Worm (Caenorhabditis elegans): ENCODE measurements around the gene W03A5.2.

The W03A5.2 gene

ce11 chrIII:5395746-5396145 is 10.1 kb upstream of the W03A5.2 start:
- TF ChIP-seq hmg-11 (tag; optimal IDR thresholded peaks at IDR 0.05) = no peak

DNA sequence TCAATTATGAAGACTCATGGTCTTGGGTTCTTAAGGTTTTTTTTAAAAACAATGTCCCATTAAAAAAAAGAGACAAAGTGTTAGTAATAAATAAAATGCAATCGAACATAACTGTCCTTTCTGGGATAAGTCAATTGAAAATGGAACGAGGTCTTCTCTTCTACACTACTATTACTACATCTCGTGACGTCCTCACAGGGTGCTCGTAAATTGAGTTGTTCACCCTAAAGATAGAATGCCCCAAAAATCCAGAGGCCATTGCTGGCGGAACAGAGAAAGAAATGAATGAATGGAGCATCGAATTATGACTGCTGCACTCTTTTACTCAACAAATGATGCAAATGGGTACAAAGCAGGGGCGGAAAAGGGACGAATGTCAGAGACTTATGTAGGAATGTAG is 3.4 kb upstream of the W03A5.2 start:
- no peak for TF ChIP-seq sea-2 (GFP tag; optimal IDR thresholded peaks at IDR 0.05)
- TF ChIP-seq nhr-12 (tag; optimal IDR thresholded peaks at IDR 0.05) = no peak
- TF ChIP-seq nhr-28 (tag; optimal IDR thresholded peaks at IDR 0.05) = no peak
- no peak for TF ChIP-seq unc-62 (GFP tag; optimal IDR thresholded peaks at IDR 0.05)
- no peak for TF ChIP-seq elt-1 (tag; optimal IDR thresholded peaks at IDR 0.05)
- no peak for TF ChIP-seq nhr-67 (tag; optimal IDR thresholded peaks at IDR 0.05)
- no peak for TF ChIP-seq snpc-4 (tag; optimal IDR thresholded peaks at IDR 0.05)
- no peak for TF ChIP-seq nfya-1 (tag; optimal IDR thresholded peaks at IDR 0.05; ENCODE audit: insufficient read depth)
- no peak for TF ChIP-seq tbx-2 (tag; optimal IDR thresholded peaks at IDR 0.05)

DNA sequence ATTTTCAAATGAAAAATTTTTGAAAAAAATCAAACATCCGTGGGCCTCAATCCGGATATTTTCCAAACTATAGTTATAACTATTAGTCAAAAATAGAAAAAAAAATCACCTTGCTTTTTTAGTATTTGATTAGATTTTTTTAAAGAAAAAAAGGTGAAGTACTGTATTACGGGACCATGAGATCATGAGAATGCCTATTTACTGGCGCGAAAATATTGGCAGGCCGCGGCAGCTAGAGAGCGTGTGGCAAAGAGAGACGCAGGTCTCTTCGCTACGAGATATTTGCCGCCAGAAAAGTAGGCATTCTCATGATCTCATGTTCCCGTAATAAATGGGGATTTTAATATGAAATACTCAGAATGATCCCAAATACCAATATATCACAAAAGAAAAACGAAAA is 836 bp upstream of the W03A5.2 start:
- TF ChIP-seq fos-1 (tag; optimal IDR thresholded peaks at IDR 0.05) = no peak
- no peak for TF ChIP-seq aly-2 (tag; optimal IDR thresholded peaks at IDR 0.05)
- no peak for TF ChIP-seq lin-15B (tag; optimal IDR thresholded peaks at IDR 0.05)
- no peak for TF ChIP-seq jun-1 (tag; optimal IDR thresholded peaks at IDR 0.05)
- TF ChIP-seq unc-39 (tag; optimal IDR thresholded peaks at IDR 0.05) = no peak
- no peak for TF ChIP-seq pha-4 (tag; optimal IDR thresholded peaks at IDR 0.05)
- no peak for TF ChIP-seq hmg-11 (tag; optimal IDR thresholded peaks at IDR 0.05)
- no peak for TF ChIP-seq R02D3.7 (tag; optimal IDR thresholded peaks at IDR 0.05)
- TF ChIP-seq ZK546.5 (tag; optimal IDR thresholded peaks at IDR 0.05) = no peak

DNA sequence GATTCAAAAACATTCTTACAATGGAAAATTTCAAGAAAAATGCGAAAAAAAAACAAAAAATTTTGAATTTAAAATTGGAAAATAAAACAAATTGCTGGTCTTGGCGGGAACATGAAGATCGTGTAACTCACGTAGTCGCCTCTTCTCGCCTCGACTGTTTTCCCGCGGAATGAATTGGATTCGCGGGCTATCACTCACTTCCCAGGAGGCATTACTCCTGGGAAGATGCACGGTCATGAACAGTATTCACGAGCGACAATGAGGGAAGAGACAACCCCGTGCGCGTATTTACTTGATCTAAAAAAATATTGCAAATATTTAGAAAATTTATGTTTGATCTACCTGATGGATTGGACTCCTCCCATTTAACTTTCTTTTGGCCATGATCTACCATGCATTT is 480 bp downstream of the W03A5.2 start:
- TF ChIP-seq unc-62 (GFP tag; optimal IDR thresholded peaks at IDR 0.05) (no peak), fkh-2 (tag; optimal IDR thresholded peaks at IDR 0.05) (no peak), ztf-11 (tag; optimal IDR thresholded peaks at IDR 0.05) (no peak)

DNA sequence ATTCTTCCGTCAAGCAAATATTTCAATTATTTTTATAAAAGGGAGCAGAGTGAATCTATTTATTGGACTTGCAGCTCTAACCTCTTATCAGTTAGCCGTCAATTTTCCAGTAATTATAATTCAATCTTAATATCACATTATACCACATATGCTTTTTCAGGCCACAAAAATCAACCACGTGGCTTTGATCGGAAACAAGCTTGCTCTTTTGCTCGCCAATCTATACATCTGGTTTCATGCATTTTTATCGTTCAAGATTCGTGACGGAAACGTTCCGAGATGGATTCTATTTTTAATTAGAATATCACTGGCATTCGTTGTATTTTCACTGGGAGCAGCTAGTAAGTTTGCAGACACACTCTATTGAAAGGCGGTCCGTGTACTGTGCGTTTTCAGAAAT is 1.2 kb downstream of the W03A5.2 start:
- TF ChIP-seq jun-1 (tag; optimal IDR thresholded peaks at IDR 0.05) = no peak
- TF ChIP-seq ztf-4 (tag; optimal IDR thresholded peaks at IDR 0.05) = no peak
- no peak for TF ChIP-seq nhr-25 (tag; optimal IDR thresholded peaks at IDR 0.05)
- TF ChIP-seq nfya-1 (tag; optimal IDR thresholded peaks at IDR 0.05; ENCODE audit: insufficient read depth) = no peak
- TF ChIP-seq hmg-11 (tag; optimal IDR thresholded peaks at IDR 0.05) = no peak
- no peak for TF ChIP-seq nhr-76 (tag; optimal IDR thresholded peaks at IDR 0.05)
- TF ChIP-seq nhr-237 (tag; optimal IDR thresholded peaks at IDR 0.05) = no peak
- no peak for TF ChIP-seq zag-1 (tag; optimal IDR thresholded peaks at IDR 0.05)
- no peak for TF ChIP-seq nhr-12 (tag; optimal IDR thresholded peaks at IDR 0.05)
- no peak for TF ChIP-seq ceh-9 (tag; optimal IDR thresholded peaks at IDR 0.05)
- TF ChIP-seq unc-62 (GFP tag; optimal IDR thresholded peaks at IDR 0.05) = no peak
- TF ChIP-seq egl-5 (tag; optimal IDR thresholded peaks at IDR 0.05) = no peak
- no peak for TF ChIP-seq elt-3 (tag; optimal IDR thresholded peaks at IDR 0.05)

DNA sequence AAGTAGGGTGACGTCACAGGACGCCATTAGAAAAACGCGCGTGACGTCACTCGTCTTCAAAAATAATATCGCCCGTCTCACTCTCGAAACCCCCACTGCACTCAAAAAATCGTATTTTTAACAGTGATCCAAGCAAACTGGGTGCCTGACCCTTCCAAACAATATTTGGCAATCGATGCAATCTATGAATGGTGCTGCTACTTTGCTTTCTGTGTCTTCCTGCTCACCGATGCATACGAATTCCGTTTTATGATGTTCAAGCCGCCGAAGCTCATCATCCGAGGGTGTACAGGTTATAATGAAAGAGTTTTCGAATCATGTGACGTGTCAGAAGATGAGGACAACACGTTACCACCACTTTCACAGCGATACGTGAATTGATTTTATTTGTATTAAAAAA is 1.8 kb downstream of the W03A5.2 start, which contains the start of gene W03A5.1:
W03A5.1 (plus strand) TSS at position 301 of the 400 bp plus-strand sequence.
- TF ChIP-seq hmg-11 (tag; optimal IDR thresholded peaks at IDR 0.05) = no peak
- TF ChIP-seq nhr-25 (tag; optimal IDR thresholded peaks at IDR 0.05) = no peak
- no peak for TF ChIP-seq ama-1 (optimal IDR thresholded peaks at IDR 0.05)
- no peak for TF ChIP-seq nhr-23 (tag; optimal IDR thresholded peaks at IDR 0.05)
- TF ChIP-seq ceh-9 (tag; optimal IDR thresholded peaks at IDR 0.05) = no peak
- TF ChIP-seq mml-1 (tag; optimal IDR thresholded peaks at IDR 0.05) = no peak
- TF ChIP-seq pha-4 (tag; optimal IDR thresholded peaks at IDR 0.05) = no peak
- no peak for TF ChIP-seq ztf-11 (tag; optimal IDR thresholded peaks at IDR 0.05)
- TF ChIP-seq eor-1 (tag; optimal IDR thresholded peaks at IDR 0.05) = no peak
- TF ChIP-seq nhr-76 (tag; optimal IDR thresholded peaks at IDR 0.05) = no peak
- no peak for TF ChIP-seq tbx-2 (tag; optimal IDR thresholded peaks at IDR 0.05)
- TF ChIP-seq egl-27 (tag; optimal IDR thresholded peaks at IDR 0.05) = no peak
- TF ChIP-seq snpc-4 (tag; optimal IDR thresholded peaks at IDR 0.05) = no peak
- TF ChIP-seq nhr-12 (tag; optimal IDR thresholded peaks at IDR 0.05) = no peak
- TF ChIP-seq nhr-237 (tag; optimal IDR thresholded peaks at IDR 0.05) = no peak
- TF ChIP-seq nhr-43 (tag; optimal IDR thresholded peaks at IDR 0.05; ENCODE audit: poor library complexity, severe bottlenecking) = no peak
- TF ChIP-seq ceh-82 (tag; optimal IDR thresholded peaks at IDR 0.05) = no peak
- no peak for TF ChIP-seq pqm-1 (tag; optimal IDR thresholded peaks at IDR 0.05)
- no peak for TF ChIP-seq jun-1 (tag; optimal IDR thresholded peaks at IDR 0.05)

Measured in whole organism, L3 larva.